Fruit fly (Drosophila melanogaster) whole organism, adult: ENCODE results near the gene Mdh2.

Experiments used
- CG11617 ChIP-seq: fragments of 200-800 bp; sonication (Bioruptor generic); optimal IDR thresholded peaks from 2 replicates; lab custom pipeline; 2017; ENCODE audit warnings: mild to moderate bottlenecking, missing biosample characterization, missing genetic modification reagents, missing genetic modification characterization
- CG12768 ChIP-seq: fragments of 200-800 bp; sonication (Bioruptor generic); optimal IDR thresholded peaks from 2 replicates; lab custom pipeline; 2017; ENCODE audit warnings: missing biosample characterization, missing genetic modification characterization, mild to moderate bottlenecking, moderate library complexity, missing genetic modification reagents
- CG14711 ChIP-seq: fragments of 200-800 bp; sonication (Bioruptor generic); optimal IDR thresholded peaks from 2 replicates; lab custom pipeline; 2018; ENCODE audit warnings: missing biosample characterization, mild to moderate bottlenecking, missing genetic modification characterization, moderate library complexity
- CG1620 ChIP-seq: fragments of 200-800 bp; sonication (Bioruptor generic); optimal IDR thresholded peaks from 2 replicates; lab custom pipeline; 2016; ENCODE audit warnings: missing biosample characterization, missing genetic modification characterization
- CG33017 ChIP-seq: fragments of 200-800 bp; sonication (Bioruptor generic); optimal IDR thresholded peaks from 2 replicates; lab custom pipeline; 2018; ENCODE audit warnings: missing biosample characterization, mild to moderate bottlenecking, missing genetic modification characterization, moderate library complexity
- CG5204 ChIP-seq: fragments of 200-800 bp; sonication (Bioruptor generic); optimal IDR thresholded peaks from 2 replicates; lab custom pipeline; 2016; ENCODE audit warnings: missing biosample characterization, missing genetic modification characterization
- CG7045 ChIP-seq: fragments of 200-800 bp; sonication (Bioruptor generic); optimal IDR thresholded peaks from 2 replicates; lab custom pipeline; 2017; ENCODE audit warnings: missing biosample characterization, mild to moderate bottlenecking, missing genetic modification characterization
- CG7101 ChIP-seq: fragments of 200-800 bp; sonication (Bioruptor generic); optimal IDR thresholded peaks from 2 replicates; lab custom pipeline; 2018; ENCODE audit warnings: missing biosample characterization, mild to moderate bottlenecking, missing genetic modification characterization, moderate library complexity
- Clk ChIP-seq: fragments of 200-800 bp; sonication (Bioruptor generic); optimal IDR thresholded peaks from 2 replicates; lab custom pipeline; 2017; ENCODE audit warnings: missing biosample characterization, missing genetic modification characterization
- Crg-1 ChIP-seq: fragments of 200-800 bp; sonication (Bioruptor generic); optimal IDR thresholded peaks from 2 replicates; lab custom pipeline; 2016; ENCODE audit warnings: missing biosample characterization, missing genetic modification characterization
- Hr96 ChIP-seq: fragments of 200-800 bp; sonication (Bioruptor generic); optimal IDR thresholded peaks from 2 replicates; lab custom pipeline; 2016; ENCODE audit warnings: missing biosample characterization, missing genetic modification characterization
- Mnt ChIP-seq: fragments of 200-800 bp; sonication (Bioruptor generic); optimal IDR thresholded peaks from 2 replicates; lab custom pipeline; 2016; ENCODE audit warnings: missing biosample characterization, mild to moderate bottlenecking, missing genetic modification characterization
- bab1 ChIP-seq: fragments of 200-800 bp; sonication (Bioruptor generic); optimal IDR thresholded peaks from 3 replicates; lab custom pipeline; 2019; ENCODE audit warnings: missing biosample characterization, mild to moderate bottlenecking, missing genetic modification characterization, moderate library complexity
- cic ChIP-seq: fragments of 200-800 bp; sonication (Bioruptor generic); optimal IDR thresholded peaks from 2 replicates; lab custom pipeline; 2017; ENCODE audit warnings: missing biosample characterization, mild to moderate bottlenecking, missing genetic modification characterization, moderate library complexity
- cnc ChIP-seq, 2 experiments: fragments of >200 bp; optimal IDR thresholded peaks; 2 replicates each; lab custom pipeline; 2017
- kay ChIP-seq: fragments of 200-800 bp; sonication (Bioruptor generic); peaks from one replicate; lab custom pipeline; 2016; ENCODE audit warnings: missing biosample characterization, missing genetic modification characterization, borderline replicate concordance
- ovo ChIP-seq: fragments of 200-800 bp; sonication (Bioruptor generic); optimal IDR thresholded peaks from 2 replicates; lab custom pipeline; 2016; ENCODE audit warnings: missing biosample characterization, missing genetic modification characterization
- pad ChIP-seq: fragments of 200-800 bp; sonication (Bioruptor generic); optimal IDR thresholded peaks from 3 replicates; lab custom pipeline; 2017; ENCODE audit warnings: missing biosample characterization, missing genetic modification characterization, mild to moderate bottlenecking, moderate library complexity, missing genetic modification reagents
- tj ChIP-seq: fragments of 200-800 bp; sonication (Bioruptor generic); optimal IDR thresholded peaks from 3 replicates; lab custom pipeline; 2017; ENCODE audit warnings: missing biosample characterization, mild to moderate bottlenecking, missing genetic modification characterization, moderate library complexity
- toe ChIP-seq: fragments of 200-800 bp; sonication (Bioruptor generic); optimal IDR thresholded peaks from 2 replicates; lab custom pipeline; 2016; ENCODE audit warnings: missing biosample characterization, missing genetic modification characterization

Mdh2 gene

DNA sequence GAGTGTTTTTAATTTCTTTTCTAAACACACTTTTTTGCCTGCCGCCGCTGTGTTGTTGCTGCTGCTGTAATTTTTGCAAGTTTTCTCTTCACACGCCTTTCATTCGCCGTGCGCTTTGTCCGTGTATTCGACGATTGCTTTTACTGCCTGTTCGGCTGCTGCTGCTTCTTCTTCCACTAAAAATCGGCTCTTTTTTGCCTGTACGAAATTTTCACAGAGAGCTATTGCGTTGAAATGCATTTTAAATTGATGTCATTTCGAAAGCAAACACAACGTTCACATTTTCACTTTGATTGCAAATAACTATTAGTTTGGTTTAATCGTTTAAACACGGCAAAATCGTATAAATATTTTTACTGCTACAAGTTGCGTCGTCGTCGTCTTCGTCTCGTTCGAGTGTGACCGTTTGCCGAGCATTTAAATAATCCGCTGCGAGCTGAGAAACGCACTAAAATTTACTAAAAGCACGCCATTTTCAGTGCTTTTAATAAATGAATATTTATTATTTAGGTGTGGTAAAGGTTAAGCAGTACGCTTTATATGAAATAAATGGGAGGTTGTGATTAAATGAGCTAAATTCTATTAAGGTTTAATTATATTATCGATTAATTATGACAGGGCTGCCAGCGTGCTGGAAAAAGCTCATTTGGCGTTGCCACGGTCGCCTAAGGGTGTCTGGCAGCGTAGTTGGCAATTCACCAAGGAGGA is 26.9 kb upstream of the Mdh2 start, which contains the start of the genes Ssdp and CG7985:
Gene Ssdp, minus strand, starts transcription at position 419 of the 708 bp plus-strand sequence.
Gene CG7985, plus strand, starts transcription at position 681 of the 708 bp plus-strand sequence.
- TF ChIP-seq CG1620 (GFP tag; lab: Kevin White, UChicago) (no peak), toe (GFP tag; lab: Kevin White, UChicago) (no peak), CG7045 (GFP tag; lab: Kevin White, UChicago) (no peak), kay (GFP tag; lab: Kevin White, UChicago) (peak; percentile 57), CG12768 (GFP tag; lab: Kevin White, UChicago) (no peak), tj (GFP tag; lab: Kevin White, UChicago) (no peak), CG11617 (GFP tag; lab: Kevin White, UChicago) (no peak), pad (GFP tag; lab: Kevin White, UChicago) (no peak), CG14711 (tag; lab: Kevin White, UChicago) (no peak), Clk (GFP tag; lab: Kevin White, UChicago) (no peak), Crg-1 (GFP tag; lab: Kevin White, UChicago) (no peak), Hr96 (GFP tag; lab: Kevin White, UChicago) (no peak), cic (GFP tag; lab: Kevin White, UChicago) (no peak), ovo (GFP tag; lab: Kevin White, UChicago) (no peak), bab1 (GFP tag; lab: Kevin White, UChicago) (no peak), CG33017 (tag; lab: Kevin White, UChicago) (peak; percentile 25), CG5204 (no peak)

DNA sequence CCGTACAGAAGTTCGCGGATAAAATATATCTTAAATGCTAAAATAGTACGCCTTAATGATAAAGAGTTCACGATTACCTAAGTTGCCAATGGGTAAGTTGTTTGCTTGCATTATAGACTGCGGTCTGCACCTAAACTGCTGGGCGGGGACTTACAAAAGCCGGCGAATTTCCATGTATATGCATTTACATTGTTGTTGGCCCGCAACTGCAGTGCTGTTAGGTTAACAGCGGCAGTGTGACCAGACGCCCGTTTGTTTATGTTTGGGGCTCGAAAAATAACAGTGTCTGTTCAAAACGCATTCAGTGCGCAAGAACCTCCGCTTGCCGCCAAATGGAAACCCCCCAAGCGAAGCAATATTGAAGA is 26.3 kb upstream of the Mdh2 start:
- no peak for TF ChIP-seq cic (GFP tag; lab: Kevin White, UChicago)

DNA sequence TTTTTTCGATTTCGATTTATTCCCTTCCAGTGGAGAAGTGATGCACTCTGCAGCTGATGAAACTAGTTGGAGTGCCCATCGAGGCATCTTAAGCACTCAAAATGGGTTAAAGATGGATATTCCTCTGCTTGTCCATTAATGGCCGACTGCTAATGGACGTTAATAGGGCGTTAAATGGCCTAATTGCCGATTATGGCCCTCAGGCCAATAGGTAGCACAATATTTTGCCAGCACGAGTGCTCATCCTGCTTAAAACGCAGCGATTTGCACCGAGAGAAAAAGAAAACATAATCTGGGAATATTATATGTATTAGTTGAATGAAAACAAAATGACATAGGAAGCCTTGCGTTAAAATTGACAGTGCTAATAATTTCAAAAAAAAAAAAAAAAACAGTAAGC is 17.7 kb upstream of the Mdh2 start, which contains the start of gene CG44158:
Gene CG44158, plus strand, starts transcription at position 301 of the 400 bp plus-strand sequence.
- no peak for TF ChIP-seq Hr96 (GFP tag; lab: Kevin White, UChicago)
- no peak for TF ChIP-seq bab1 (GFP tag; lab: Kevin White, UChicago)
- no peak for TF ChIP-seq CG7045 (GFP tag; lab: Kevin White, UChicago)
- TF ChIP-seq pad (GFP tag; lab: Kevin White, UChicago) = no peak
- TF ChIP-seq Clk (GFP tag; lab: Kevin White, UChicago) = no peak
- TF ChIP-seq cnc (optimal IDR thresholded peaks at IDR 0.05; lab: Kevin White, UChicago) = no peak
- no peak for TF ChIP-seq CG14711 (tag; lab: Kevin White, UChicago)
- no peak for TF ChIP-seq cic (GFP tag; lab: Kevin White, UChicago)
- no peak for TF ChIP-seq tj (GFP tag; lab: Kevin White, UChicago)
- no peak for TF ChIP-seq CG12768 (GFP tag; lab: Kevin White, UChicago)
- no peak for TF ChIP-seq ovo (GFP tag; lab: Kevin White, UChicago)
- no peak for TF ChIP-seq CG1620 (GFP tag; lab: Kevin White, UChicago)

DNA sequence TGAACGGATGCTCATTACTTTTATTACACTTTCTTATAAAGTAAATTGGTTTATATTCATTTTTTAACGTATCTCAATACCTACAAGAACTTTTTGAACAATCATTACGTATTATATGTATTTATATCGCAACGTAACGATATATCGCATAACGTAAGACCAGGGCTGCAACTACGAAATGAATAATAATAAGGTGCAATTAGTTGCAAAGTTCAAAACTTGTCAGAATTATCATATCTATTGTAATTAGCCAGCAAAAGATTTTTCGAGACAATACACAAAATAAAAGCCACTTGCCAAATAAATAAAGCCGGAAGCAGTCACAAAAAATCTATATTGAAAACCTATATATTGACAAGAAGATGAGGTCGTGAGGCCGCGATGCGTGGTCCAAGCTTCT is 10.9 kb upstream of the Mdh2 start:
- TF ChIP-seq kay (GFP tag; lab: Kevin White, UChicago) (no peak), CG5204 (peak; percentile 31), toe (GFP tag; lab: Kevin White, UChicago) (peak; percentile 69), CG7045 (GFP tag; lab: Kevin White, UChicago) (no peak), CG11617 (GFP tag; lab: Kevin White, UChicago) (peak; percentile 22), pad (GFP tag; lab: Kevin White, UChicago) (no peak), CG12768 (GFP tag; lab: Kevin White, UChicago) (peak; percentile 35), CG1620 (GFP tag; lab: Kevin White, UChicago) (no peak), cnc (optimal IDR thresholded peaks at IDR 0.05; lab: Kevin White, UChicago) (no peak), Clk (GFP tag; lab: Kevin White, UChicago) (no peak), tj (GFP tag; lab: Kevin White, UChicago) (no peak), CG33017 (tag; lab: Kevin White, UChicago) (peak; percentile 32), CG7101 (tag; lab: Kevin White, UChicago) (peak; percentile 10), bab1 (GFP tag; lab: Kevin White, UChicago) (peak; percentile 52), Hr96 (GFP tag; lab: Kevin White, UChicago) (peak; percentile 55), ovo (GFP tag; lab: Kevin White, UChicago) (no peak), cic (GFP tag; lab: Kevin White, UChicago) (no peak), Mnt (GFP tag; lab: Kevin White, UChicago) (peak; percentile 29), Crg-1 (GFP tag; lab: Kevin White, UChicago) (no peak), CG14711 (tag; lab: Kevin White, UChicago) (peak; percentile 22)

DNA sequence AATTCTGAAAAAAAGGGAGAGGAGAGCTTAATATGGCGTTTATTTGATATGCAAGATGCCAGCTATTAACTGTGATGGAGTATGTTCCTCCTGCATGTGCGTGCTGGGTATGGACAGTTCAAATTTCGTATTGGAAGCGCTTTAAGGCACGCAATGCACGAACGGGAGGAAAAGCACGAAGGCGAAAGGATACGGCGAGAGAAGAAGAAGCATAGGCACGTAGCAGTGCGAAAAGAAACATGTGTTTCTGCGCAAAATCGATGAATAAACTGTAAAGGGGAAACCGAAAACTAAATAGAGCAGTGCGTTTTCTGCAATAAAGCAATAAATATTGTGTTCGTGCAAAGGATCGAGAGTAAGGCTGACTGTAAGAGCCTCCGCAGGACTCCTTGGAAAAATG is 10.3 kb upstream of the Mdh2 start, which contains the start of gene CG14314:
Gene CG14314, plus strand, starts transcription at position 243 of the 400 bp plus-strand sequence.
- TF ChIP-seq CG1620 (GFP tag; lab: Kevin White, UChicago) (no peak), kay (GFP tag; lab: Kevin White, UChicago) (no peak), pad (GFP tag; lab: Kevin White, UChicago) (no peak), Mnt (GFP tag; lab: Kevin White, UChicago) (no peak), Crg-1 (GFP tag; lab: Kevin White, UChicago) (no peak), cic (GFP tag; lab: Kevin White, UChicago) (no peak), CG12768 (GFP tag; lab: Kevin White, UChicago) (no peak), cnc (optimal IDR thresholded peaks at IDR 0.05; lab: Kevin White, UChicago) (no peak), CG5204 (no peak), bab1 (GFP tag; lab: Kevin White, UChicago) (no peak)
